Fruit fly (Drosophila melanogaster) S2 (cell line): ENCODE results near the gene rhea.

ENCODE experiments used
- CG8478 ChIP-seq: fragments of >200 bp; optimal IDR thresholded peaks from 2 replicates; lab custom pipeline; 2018
- CTCF ChIP-seq, 2 experiments: fragments of >200 bp; optimal IDR thresholded peaks; 2 replicates each; lab custom pipeline; 2018

Gene rhea

DNA sequence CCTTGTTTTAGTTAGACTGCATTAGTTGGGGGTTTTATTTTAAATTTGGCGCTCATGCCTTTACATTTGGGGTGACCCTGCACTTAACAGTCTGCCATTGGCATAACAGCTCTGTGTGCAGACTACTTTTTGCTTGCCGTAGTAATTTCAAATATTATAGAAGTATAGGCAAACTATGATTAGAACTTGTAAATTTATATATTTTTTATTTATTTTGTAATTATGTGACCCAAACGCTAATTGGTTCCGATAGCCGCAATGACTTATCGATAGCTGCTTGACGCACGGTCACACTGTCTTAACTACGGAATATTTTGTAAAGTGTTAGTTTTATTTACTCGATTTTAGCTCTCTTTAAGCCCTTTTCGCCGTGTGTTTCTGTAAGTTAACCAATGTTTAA is at the start of gene rhea:
Gene rhea, plus strand, starts transcription at position 292 of the 400 bp plus-strand sequence.
- TF ChIP-seq CTCF (optimal IDR thresholded peaks at IDR 0.05; lab: Kevin White, UChicago) (no peak), CG8478 (lab: Kevin White, UChicago) (no peak)

DNA sequence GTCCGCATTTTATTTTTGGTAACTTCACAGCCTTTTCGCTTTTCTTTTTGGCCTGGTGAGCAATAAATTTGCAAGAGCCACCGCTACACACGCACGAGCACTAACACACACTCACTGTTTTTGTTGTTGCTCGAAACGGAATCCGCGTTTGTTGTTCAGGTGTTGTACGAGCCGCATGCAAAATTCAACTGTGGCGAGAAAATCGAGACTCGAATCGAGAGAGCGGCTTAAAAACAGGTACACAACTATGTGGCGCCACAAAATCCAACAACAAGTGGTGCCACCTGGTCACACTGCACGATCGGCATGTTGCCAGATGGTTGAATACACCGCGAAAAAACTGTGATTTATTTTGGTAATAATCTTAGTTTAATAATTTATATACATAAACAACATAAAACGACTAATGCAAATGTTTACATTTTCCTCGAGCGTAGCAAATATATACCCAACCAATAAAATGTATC is 37.8 kb upstream of the rhea start, which contains the start of gene CG43163:
Gene CG43163, minus strand, starts transcription at position 172 of the 467 bp plus-strand sequence.
- TF ChIP-seq CG8478 (lab: Kevin White, UChicago) (no peak), CTCF (optimal IDR thresholded peaks at IDR 0.05; lab: Kevin White, UChicago) (peak in 1 of 2 experiments; percentile 29)

DNA sequence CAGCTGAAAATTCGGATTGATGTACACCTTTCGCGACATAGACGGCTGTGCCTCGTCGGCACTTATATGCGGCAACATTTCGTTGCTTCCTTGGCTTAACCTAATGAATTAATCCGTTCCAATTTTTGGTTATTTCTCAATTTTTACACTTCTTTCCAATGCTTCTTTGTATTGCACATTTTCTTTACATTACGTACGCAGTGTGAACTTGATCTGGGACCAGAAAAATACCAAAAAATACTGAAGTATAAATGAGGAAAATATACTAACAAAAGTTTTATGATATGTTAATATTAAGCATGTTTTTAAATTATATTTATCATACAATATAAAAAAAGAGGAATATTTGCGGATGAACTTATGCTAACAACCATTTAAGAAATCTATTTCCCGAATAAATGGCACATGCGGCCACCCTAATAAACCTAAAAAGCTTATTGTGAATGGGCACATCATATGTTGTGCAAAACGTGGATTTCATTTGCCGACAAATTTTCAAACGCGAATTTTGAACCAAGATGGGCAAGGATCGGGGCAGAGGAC is 35.2 kb upstream of the rhea start, which contains the start of the genes ZC3H3 and Pus7:
Gene ZC3H3, minus strand, starts transcription at position 197 of the 543 bp plus-strand sequence.
Gene Pus7, plus strand, starts transcription at position 437 of the 543 bp plus-strand sequence.
- TF ChIP-seq CTCF (optimal IDR thresholded peaks at IDR 0.05; lab: Kevin White, UChicago): no peak
- no peak for TF ChIP-seq CG8478 (lab: Kevin White, UChicago)

DNA sequence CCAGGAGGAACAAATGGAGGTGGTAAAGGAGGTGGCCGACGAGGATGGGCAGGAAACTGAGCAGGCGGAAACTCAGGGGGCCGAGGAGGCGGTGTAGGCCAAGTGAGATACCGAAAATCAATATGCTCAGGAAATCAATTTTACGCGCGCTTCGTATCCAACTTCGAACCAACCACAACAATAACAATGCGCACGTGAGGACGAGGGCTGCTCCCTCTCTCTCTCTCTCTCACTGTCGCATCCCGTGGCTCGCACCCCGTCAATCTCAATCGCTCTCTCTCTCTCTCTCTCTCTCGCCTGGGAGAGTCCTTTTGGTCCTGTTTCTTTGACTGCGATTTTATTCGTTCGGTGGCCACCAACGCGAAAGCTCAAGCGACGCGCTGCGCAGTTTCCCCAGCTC is 32.4 kb upstream of the rhea start, which contains the start of gene CG6765:
Gene CG6765, plus strand, starts transcription at position 340 of the 400 bp plus-strand sequence.
- no peak for TF ChIP-seq CTCF (optimal IDR thresholded peaks at IDR 0.05; lab: Kevin White, UChicago)
- TF ChIP-seq CG8478 (lab: Kevin White, UChicago): no peak

DNA sequence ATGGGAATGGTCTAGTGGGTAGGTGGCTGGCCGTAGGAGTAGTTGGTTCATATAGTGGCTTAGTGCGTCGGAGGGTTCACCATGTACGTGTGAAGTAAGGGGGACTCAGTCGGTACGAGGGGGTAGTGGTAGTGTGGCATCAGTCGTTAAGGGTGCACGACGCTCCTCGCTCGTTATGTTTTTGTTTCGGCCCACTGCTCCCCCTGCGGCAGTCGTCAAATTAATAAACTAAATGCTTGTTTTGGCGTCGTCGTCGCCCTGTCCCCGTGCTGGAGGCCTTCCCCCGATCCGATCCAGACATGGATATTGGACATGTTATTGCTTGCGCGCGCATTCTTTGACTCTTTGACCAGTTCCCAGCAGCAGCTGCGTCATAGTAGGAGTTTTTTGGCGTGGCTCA is 31.5 kb upstream of the rhea start:
- TF ChIP-seq CG8478 (lab: Kevin White, UChicago): no peak
- TF ChIP-seq CTCF (optimal IDR thresholded peaks at IDR 0.05; lab: Kevin White, UChicago): no peak

- TF ChIP-seq CTCF (optimal IDR thresholded peaks at IDR 0.05; lab: Kevin White, UChicago) (no peak), CG8478 (lab: Kevin White, UChicago) (no peak)
Observed at dm6 chr3L:8514768-8515167, 30.0 kb upstream of the rhea start, which contains the start of gene CG6683. TSS of gene CG6683 (minus strand) at chr3L:8514921.

DNA sequence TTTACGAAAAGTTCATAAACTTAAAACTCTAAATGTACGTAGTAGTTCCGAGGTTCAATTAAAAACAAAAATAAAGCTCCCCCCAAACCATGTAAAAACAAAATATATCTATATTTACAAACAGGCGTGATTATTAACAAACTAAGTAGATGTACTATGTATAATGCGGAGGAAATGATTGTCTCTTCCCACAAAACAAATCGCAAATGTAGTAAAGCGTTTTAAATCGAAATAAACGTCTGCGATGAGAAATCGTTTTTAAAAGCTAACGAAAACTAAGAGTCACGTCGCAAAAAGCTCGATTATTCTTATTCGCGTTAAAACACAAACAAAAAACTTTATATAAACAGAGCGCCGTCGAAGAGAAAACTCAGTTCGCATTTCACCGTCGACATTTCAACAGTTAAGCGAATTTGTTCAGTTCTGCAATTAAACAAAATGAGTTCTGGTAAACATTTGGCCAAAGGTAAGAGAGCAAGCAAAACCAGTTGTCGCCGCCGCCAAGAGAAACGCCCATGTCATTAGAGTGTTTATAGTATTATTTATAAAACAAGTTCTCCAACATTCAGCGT is 26.2 kb upstream of the rhea start, which contains the start of gene GstO3:
Gene GstO3, plus strand, starts transcription at position 370 of the 572 bp plus-strand sequence.
- TF ChIP-seq CG8478 (lab: Kevin White, UChicago) (no peak), CTCF (optimal IDR thresholded peaks at IDR 0.05; lab: Kevin White, UChicago) (no peak)

DNA sequence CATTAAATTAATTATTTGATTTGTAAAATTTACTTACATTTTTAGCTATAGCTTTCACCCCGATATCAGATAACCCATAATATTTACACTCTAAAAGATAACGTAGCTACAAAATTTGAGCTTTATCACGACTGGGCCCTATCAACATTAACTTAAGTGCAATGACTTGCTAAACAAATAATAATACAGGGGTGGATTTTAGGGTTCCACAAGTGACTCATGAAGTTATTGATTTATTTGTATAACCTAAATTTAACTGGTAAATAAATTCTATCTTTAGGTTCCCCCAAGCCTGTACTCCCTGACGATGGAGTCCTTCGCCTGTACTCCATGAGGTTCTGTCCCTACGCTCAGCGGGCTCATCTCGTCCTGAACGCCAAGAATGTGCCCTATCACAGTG is 25.6 kb upstream of the rhea start:
- TF ChIP-seq CG8478 (lab: Kevin White, UChicago): no peak
- no peak for TF ChIP-seq CTCF (optimal IDR thresholded peaks at IDR 0.05; lab: Kevin White, UChicago)

- TF ChIP-seq CTCF (optimal IDR thresholded peaks at IDR 0.05; lab: Kevin White, UChicago) (no peak), CG8478 (lab: Kevin White, UChicago) (no peak)
Observed at dm6 chr3L:8520252-8520651, 24.5 kb upstream of the rhea start, which contains the start of gene se. TSS of gene se (plus strand) at chr3L:8520552.

DNA sequence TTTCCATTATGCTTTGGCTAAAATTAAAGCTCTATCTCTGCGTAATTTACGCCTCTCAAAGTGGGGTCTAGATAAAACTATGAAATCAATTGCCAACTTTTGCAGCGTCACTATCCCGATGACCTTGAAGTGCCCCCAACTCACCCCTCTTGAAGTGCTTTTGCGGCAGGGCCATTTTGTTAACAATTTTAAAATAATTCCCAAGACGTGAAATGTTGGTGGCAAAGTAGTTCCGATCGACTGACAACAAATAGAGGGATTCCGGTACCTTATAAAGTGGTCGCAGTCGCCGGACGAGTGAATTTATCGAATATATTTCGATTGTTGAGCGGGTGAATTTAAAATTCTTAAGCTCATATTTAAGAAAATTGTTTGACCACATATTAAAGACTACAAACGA is 21.5 kb upstream of the rhea start, which contains the start of gene GstO2:
Gene GstO2, minus strand, starts transcription at position 245 of the 400 bp plus-strand sequence.
- TF ChIP-seq CG8478 (lab: Kevin White, UChicago) (no peak), CTCF (optimal IDR thresholded peaks at IDR 0.05; lab: Kevin White, UChicago) (no peak)

- TF ChIP-seq CG8478 (lab: Kevin White, UChicago) (no peak), CTCF (optimal IDR thresholded peaks at IDR 0.05; lab: Kevin White, UChicago) (peak in 1 of 2 experiments; percentile 31)
Observed at dm6 chr3L:8524816-8525625, 19.8 kb upstream of the rhea start, which contains the start of the genes GstO1 and foi. TSS of gene GstO1 (minus strand) at chr3L:8524866. TSS of gene foi (plus strand) at chr3L:8525244.

DNA sequence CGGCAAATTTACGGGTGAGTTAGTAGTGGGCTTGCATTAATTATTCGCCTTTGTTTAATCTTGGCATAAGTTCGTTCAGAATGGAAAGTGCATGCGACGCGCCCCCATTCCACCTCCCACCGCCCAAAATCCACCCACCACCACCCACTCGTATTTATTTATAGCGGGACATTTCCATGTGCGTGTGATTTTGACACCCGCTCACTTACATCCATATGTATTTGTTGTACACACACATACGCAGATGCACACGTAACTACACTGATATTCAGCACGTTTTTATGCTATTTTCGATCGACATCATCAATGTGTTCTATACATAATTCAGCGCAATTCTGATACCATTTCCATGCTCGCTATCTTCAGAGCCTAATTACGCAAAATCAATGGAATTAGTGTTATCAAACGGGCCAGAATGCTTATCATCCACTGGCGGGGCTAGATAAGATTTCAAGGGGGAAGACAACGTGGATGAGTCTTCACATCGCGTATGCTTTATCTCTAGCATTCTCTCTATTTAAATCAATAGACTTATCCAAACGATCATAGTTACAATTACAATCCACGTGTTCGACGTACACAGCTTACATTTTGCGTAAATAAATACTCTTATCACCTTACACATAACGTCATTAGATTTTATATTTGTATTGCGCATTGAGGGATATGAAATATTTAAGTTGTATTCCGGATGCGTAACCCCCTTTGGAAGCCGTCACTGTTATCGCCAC is 18.9 kb upstream of the rhea start:
- TF ChIP-seq CTCF (optimal IDR thresholded peaks at IDR 0.05; lab: Kevin White, UChicago): no peak
- TF ChIP-seq CG8478 (lab: Kevin White, UChicago): no peak

DNA sequence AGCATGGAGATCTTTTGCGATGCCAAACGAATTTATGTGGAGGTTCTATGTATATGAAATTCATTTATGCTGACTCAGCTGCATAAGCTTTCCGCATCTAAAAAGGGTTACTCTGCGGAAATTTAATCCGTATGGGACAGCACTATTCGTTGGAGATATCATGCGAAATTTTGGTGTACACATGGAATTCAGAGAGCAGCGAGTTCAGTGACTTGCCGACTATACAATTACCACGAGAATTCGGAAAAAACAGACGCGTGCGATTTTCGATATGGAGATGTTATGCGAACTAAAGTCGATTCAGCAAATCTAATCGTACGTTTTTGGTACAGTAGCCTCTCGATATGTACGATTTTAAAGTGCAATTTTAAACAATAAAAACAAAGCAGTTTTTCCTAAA is 17.0 kb upstream of the rhea start:
- TF ChIP-seq CG8478 (lab: Kevin White, UChicago) (no peak), CTCF (optimal IDR thresholded peaks at IDR 0.05; lab: Kevin White, UChicago) (no peak)

DNA sequence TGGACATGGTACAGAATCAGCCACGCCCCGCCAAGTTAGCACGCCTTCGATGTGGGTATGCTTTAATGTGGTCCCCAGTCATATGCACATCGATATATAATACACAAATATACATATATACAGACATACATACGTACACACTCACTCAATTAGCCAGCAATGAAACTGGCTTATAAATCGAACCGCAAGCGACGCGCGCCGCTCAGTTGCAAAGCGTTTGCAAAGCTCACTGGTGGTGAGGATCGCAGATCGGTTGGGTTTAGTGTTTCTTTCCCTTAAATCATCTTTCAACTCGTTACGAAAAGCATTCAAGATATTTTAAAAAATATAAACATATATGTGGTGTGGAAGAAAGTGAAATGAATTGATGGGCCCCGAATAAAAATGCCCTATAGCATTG is 16.3 kb upstream of the rhea start:
- TF ChIP-seq CG8478 (lab: Kevin White, UChicago) (no peak), CTCF (optimal IDR thresholded peaks at IDR 0.05; lab: Kevin White, UChicago) (no peak)
